Worm (Caenorhabditis elegans): ENCODE data around the gene C04E12.4.

DNA sequence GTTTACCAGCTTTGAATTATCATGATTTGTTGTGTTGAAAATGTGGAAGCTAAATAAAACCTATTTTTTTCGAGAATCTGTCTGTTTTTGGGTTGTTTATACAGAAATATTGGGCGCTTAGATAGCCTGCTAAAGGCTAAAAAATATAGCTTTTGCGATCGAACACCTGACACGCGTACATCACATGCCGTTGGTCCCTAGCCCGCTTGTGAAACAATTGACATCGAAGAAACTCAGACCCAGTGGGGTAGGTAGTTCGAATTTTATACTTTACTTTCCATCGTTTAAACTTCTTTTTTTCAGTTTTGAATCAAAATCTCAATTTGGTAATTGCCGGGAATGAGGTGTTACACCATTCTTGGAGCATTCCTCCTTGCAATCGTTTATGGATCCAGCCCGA is 23.6 kb upstream of the C04E12.4 start, which contains the start of gene C17B7.4:
- no peak for TF ChIP-seq him-1 (tag; optimal IDR thresholded peaks at IDR 0.05)
- TF ChIP-seq dao-5 (tag; optimal IDR thresholded peaks at IDR 0.05) = no peak
- TF ChIP-seq W03F9.2 (tag; optimal IDR thresholded peaks at IDR 0.05) = no peak
